Fruit fly (Drosophila melanogaster) whole organism, pupa: ENCODE measurements around the gene Actn.

ENCODE experiments used
- CG15710 ChIP-seq: fragments of 200-800 bp; sonication (Bioruptor generic); optimal IDR thresholded peaks from 2 replicates; lab custom pipeline; 2018; ENCODE audit warnings: missing biosample characterization, mild to moderate bottlenecking, missing genetic modification characterization, moderate library complexity
- CG32121 ChIP-seq: fragments of 200-800 bp; sonication (Bioruptor generic); IDR thresholded peaks from 2 replicates; pipeline ENCODE4 v1.3.6; 2022; ENCODE audit warnings: missing biosample characterization, missing genetic modification characterization
- Ets98B ChIP-seq: fragments of 200-800 bp; sonication (Bioruptor generic); IDR thresholded peaks from 2 replicates; pipeline ENCODE4 v1.3.6; 2022; ENCODE audit warnings: missing biosample characterization, missing genetic modification characterization
- Pif1B ChIP-seq: fragments of 200-800 bp; sonication (Bioruptor generic); optimal IDR thresholded peaks from 3 replicates; lab custom pipeline; 2016; ENCODE audit warnings: missing biosample characterization, missing genetic modification characterization

- TF ChIP-seq CG32121 (GFP tag; lab: Robert Waterston, UW): no peak
- peak; percentile 1 for TF ChIP-seq Pif1B
- no peak; the same call in 1 of the 2 replicates for TF ChIP-seq Ets98B (GFP tag; lab: Robert Waterston, UW)
- TF ChIP-seq CG15710 (tag; lab: Kevin White, UChicago): no peak
Observed at dm6 chrX:2036800-2037488, 5.2 kb downstream of the Actn start.
